Worm (Caenorhabditis elegans) whole organism, L4 larva: ENCODE results near the gene B0507.4.

Experiments
- aly-2 ChIP-seq: sonication (generic microtip); optimal IDR thresholded peaks from 2 replicates; lab custom pipeline; 2018; ENCODE audit warnings: missing biosample characterization, missing genetic modification characterization
- ama-1 ChIP-seq: fragments of 150-350 bp; optimal IDR thresholded peaks from 2 replicates; lab custom pipeline; 2014; ENCODE audit warnings: inconsistent platforms, mixed read lengths
- attf-4 ChIP-seq: sonication (generic microtip); optimal IDR thresholded peaks from 3 replicates; lab custom pipeline; 2017; ENCODE audit warnings: missing biosample characterization, missing genetic modification characterization
- lsy-2 ChIP-seq, 2 experiments: fragments of 150-350 bp in 1 of 2; sonication (generic microtip) in 1 of 2; optimal IDR thresholded peaks; 2 replicates each; lab custom pipeline; 2014 to 2017; ENCODE audit warnings: missing biosample characterization in 2 of 2, missing genetic modification characterization in 2 of 2
- mdl-1 ChIP-seq, 2 experiments: fragments of 150-350 bp in 1 of 2; sonication (generic microtip) in 1 of 2; optimal IDR thresholded peaks; 2 replicates each; lab custom pipeline; 2014 to 2017; ENCODE audit warnings: missing biosample characterization in 2 of 2, missing genetic modification characterization in 2 of 2
- nhr-25 ChIP-seq: sonication (generic microtip); optimal IDR thresholded peaks from 2 replicates; lab custom pipeline; 2017; ENCODE audit warnings: missing genetic modification characterization, mild to moderate bottlenecking, missing compliant biosample characterization, antibody characterized with exemption, moderate library complexity, borderline replicate concordance; ENCODE audit not compliant: insufficient read depth
- nhr-28 ChIP-seq: fragments of 150-350 bp; optimal IDR thresholded peaks from 2 replicates; lab custom pipeline; 2014; ENCODE audit warnings: missing biosample characterization, missing genetic modification characterization
- nhr-6 ChIP-seq: fragments of 150-350 bp; optimal IDR thresholded peaks from 2 replicates; lab custom pipeline; 2014; ENCODE audit warnings: missing biosample characterization, missing genetic modification characterization
- nhr-77 ChIP-seq: fragments of 150-350 bp; optimal IDR thresholded peaks from 2 replicates; lab custom pipeline; 2014; ENCODE audit warnings: missing biosample characterization, missing genetic modification characterization
- pha-4 ChIP-seq, 2 experiments: fragments of 150-350 bp in 1 of 2; fragments of 200-800 bp in 1 of 2; sonication (Bioruptor generic) in 1 of 2; IDR thresholded peaks in 1 of 2; optimal IDR thresholded peaks in 1 of 2; 2 replicates each; pipeline versions ENCODE4 v1.3.6 to Lab custom; 2014 to 2022; ENCODE audit warnings: missing genetic modification characterization in 2 of 2, missing genetic modification reagents in 2 of 2, missing biosample characterization in 1 of 2, missing compliant biosample characterization in 1 of 2
- snpc-1.2 ChIP-seq: fragments of 200-800 bp; sonication (Bioruptor generic); IDR thresholded peaks from 2 replicates; pipeline ENCODE4 v1.3.6; 2022; ENCODE audit warnings: missing genetic modification reagents, missing genetic modification characterization, missing compliant biosample characterization
- spr-3 ChIP-seq: fragments of 200-800 bp; sonication (Bioruptor generic); optimal IDR thresholded peaks from 2 replicates; lab custom pipeline; 2018; ENCODE audit warnings: mild to moderate bottlenecking, missing genetic modification characterization, missing compliant biosample characterization

ce11 chrV:8760416-8760815 lies 5.6 kb downstream of the B0507.4 start, which contains the start of gene ddn-1:
- TF ChIP-seq spr-3 (GFP tag; lab: Kevin White, UChicago) (no peak), aly-2 (no peak), ama-1 (no peak), nhr-28 (tag; lab: Kevin White, UChicago) (no peak), mdl-1 (tag; optimal IDR thresholded peaks at IDR 0.05; lab: Kevin White, UChicago) (no peak), attf-4 (tag; lab: Kevin White, UChicago) (no peak), nhr-77 (no peak), nhr-25 (tag; lab: Kevin White, UChicago) (no peak), lsy-2 (tag; optimal IDR thresholded peaks at IDR 0.05; lab: Kevin White, UChicago) (no peak), snpc-1.2 (GFP tag; lab: Robert Waterston, UW) (no peak), pha-4 (GFP tag; IDR thresholded peaks at IDR 0.05; lab: Robert Waterston, UW) (no peak), pha-4 (tag; optimal IDR thresholded peaks at IDR 0.05; lab: Kevin White, UChicago) (no peak), nhr-6 (tag; lab: Kevin White, UChicago) (no peak)
